Worm (Caenorhabditis elegans) whole organism, late embryonic: ENCODE measurements around the gene nsph-4.1.

Experiments used
- ceh-48 ChIP-seq: sonication (generic microtip); optimal IDR thresholded peaks from 2 replicates; lab custom pipeline; 2016; ENCODE audit warnings: missing genetic modification characterization, inconsistent platforms, missing compliant biosample characterization
- dmd-4 ChIP-seq: sonication (generic microtip); optimal IDR thresholded peaks from 2 replicates; lab custom pipeline; 2016; ENCODE audit warnings: borderline replicate concordance, missing genetic modification characterization, missing compliant biosample characterization
- hlh-13 ChIP-seq: fragments of 200-800 bp; sonication (Bioruptor generic); optimal IDR thresholded peaks from 2 replicates; lab custom pipeline; 2018; ENCODE audit warnings: mild to moderate bottlenecking, missing genetic modification characterization, missing compliant biosample characterization
- hlh-30 ChIP-seq: sonication (generic microtip); optimal IDR thresholded peaks from 2 replicates; lab custom pipeline; 2017; ENCODE audit warnings: antibody characterized with exemption, missing genetic modification characterization, missing compliant biosample characterization; ENCODE audit not compliant: insufficient read depth
- pha-2 ChIP-seq: sonication (generic microtip); optimal IDR thresholded peaks from 2 replicates; lab custom pipeline; 2017; ENCODE audit warnings: mild to moderate bottlenecking, missing genetic modification characterization, missing compliant biosample characterization
- pqm-1 ChIP-seq: sonication (generic microtip); optimal IDR thresholded peaks from 2 replicates; lab custom pipeline; 2016; ENCODE audit warnings: missing genetic modification characterization, missing compliant biosample characterization
- tbx-2 ChIP-seq: sonication (generic microtip); optimal IDR thresholded peaks from 2 replicates; lab custom pipeline; 2016; ENCODE audit warnings: missing genetic modification characterization, missing compliant biosample characterization
- ttx-3 ChIP-seq: sonication (generic microtip); optimal IDR thresholded peaks from 2 replicates; lab custom pipeline; 2016; ENCODE audit warnings: missing genetic modification reagents, missing genetic modification characterization, missing compliant biosample characterization

- TF ChIP-seq dmd-4 (tag; lab: Kevin White, UChicago) (no peak), ceh-48 (tag; lab: Kevin White, UChicago) (no peak), ttx-3 (tag; lab: Kevin White, UChicago) (no peak), hlh-30 (tag; lab: Kevin White, UChicago) (no peak), hlh-13 (no peak), pqm-1 (tag; lab: Kevin White, UChicago) (no peak), tbx-2 (no peak), pha-2 (no peak)
Measured at ce11 chrIV:5272518-5272917, 45.9 kb downstream of the nsph-4.1 start, which contains the start of gene F36H12.3.
